Fruit fly (Drosophila melanogaster) whole organism, prepupa: ENCODE data around the gene CG14079.

Experiments used
- CG10631 ChIP-seq: fragments of 200-800 bp; sonication (Bioruptor generic); optimal IDR thresholded peaks from 2 replicates; lab custom pipeline; 2016; ENCODE audit warnings: missing biosample characterization, missing genetic modification characterization
- CG10669 ChIP-seq: fragments of 200-800 bp; sonication (Bioruptor generic); optimal IDR thresholded peaks from 3 replicates; lab custom pipeline; 2018; ENCODE audit warnings: missing biosample characterization, mild to moderate bottlenecking, missing genetic modification characterization, moderate library complexity
- CG11294 ChIP-seq: fragments of 200-800 bp; sonication (Bioruptor generic); IDR thresholded peaks from 2 replicates; pipeline ENCODE4 v1.3.6; 2022; ENCODE audit warnings: missing biosample characterization, missing genetic modification characterization
- CG11762 ChIP-seq: fragments of 200-800 bp; sonication (Bioruptor generic); optimal IDR thresholded peaks from 3 replicates; lab custom pipeline; 2016; ENCODE audit warnings: missing biosample characterization, missing genetic modification characterization; ENCODE audit not compliant: insufficient read depth
- CG11902 ChIP-seq: fragments of 200-800 bp; sonication (Bioruptor generic); optimal IDR thresholded peaks from 3 replicates; lab custom pipeline; 2016; ENCODE audit warnings: missing biosample characterization, missing genetic modification characterization
- CG15336 ChIP-seq: fragments of 200-800 bp; sonication (Bioruptor generic); IDR thresholded peaks from 2 replicates; pipeline ENCODE4 v1.3.6; 2022; ENCODE audit warnings: missing biosample characterization, missing genetic modification characterization
- CG1621 ChIP-seq: fragments of 200-800 bp; sonication (Bioruptor generic); optimal IDR thresholded peaks from 3 replicates; lab custom pipeline; 2018; ENCODE audit warnings: missing biosample characterization, mild to moderate bottlenecking, missing genetic modification characterization
- CG16779 ChIP-seq: fragments of 200-800 bp; sonication (Bioruptor generic); optimal IDR thresholded peaks from 3 replicates; lab custom pipeline; 2017; ENCODE audit warnings: missing biosample characterization, mild to moderate bottlenecking, missing genetic modification characterization
- CG3032 ChIP-seq: fragments of 200-800 bp; optimal IDR thresholded peaks from 2 replicates; lab custom pipeline; 2019; ENCODE audit warnings: missing biosample characterization, mild to moderate bottlenecking, missing genetic modification characterization, moderate library complexity
- CG31627 ChIP-seq: fragments of 200-800 bp; sonication (Bioruptor generic); optimal IDR thresholded peaks from 3 replicates; lab custom pipeline; 2016; ENCODE audit warnings: missing biosample characterization, missing genetic modification characterization
- CG32006 ChIP-seq: fragments of 200-800 bp; sonication (Bioruptor generic); optimal IDR thresholded peaks from 3 replicates; lab custom pipeline; 2017; ENCODE audit warnings: missing biosample characterization, mild to moderate bottlenecking, missing genetic modification characterization
- CG34406 ChIP-seq: fragments of 200-800 bp; sonication (Bioruptor generic); optimal IDR thresholded peaks from 3 replicates; lab custom pipeline; 2016; ENCODE audit warnings: missing biosample characterization, missing genetic modification characterization
- CG6163 ChIP-seq: fragments of 200-800 bp; sonication (Bioruptor generic); IDR thresholded peaks from 3 replicates; pipeline ENCODE4 v1.3.6; 2022; ENCODE audit warnings: missing biosample characterization, missing genetic modification characterization
- CG6276 ChIP-seq: fragments of 200-800 bp; sonication (Bioruptor generic); optimal IDR thresholded peaks from 2 replicates; lab custom pipeline; 2017; ENCODE audit warnings: missing biosample characterization, mild to moderate bottlenecking, missing genetic modification characterization
- CG6808 ChIP-seq: fragments of 200-800 bp; sonication (Bioruptor generic); optimal IDR thresholded peaks from 3 replicates; lab custom pipeline; 2017; ENCODE audit warnings: missing biosample characterization, missing genetic modification characterization, mild to moderate bottlenecking, moderate library complexity, missing genetic modification reagents
- CG7368 ChIP-seq: fragments of 200-800 bp; sonication (Bioruptor generic); optimal IDR thresholded peaks from 3 replicates; lab custom pipeline; 2016; ENCODE audit warnings: missing biosample characterization, missing genetic modification characterization
- CG8119 ChIP-seq: fragments of 200-800 bp; sonication (Bioruptor generic); IDR thresholded peaks from 3 replicates; pipeline ENCODE4 v1.3.6; 2022; ENCODE audit warnings: missing biosample characterization, missing genetic modification characterization
- CG8319 ChIP-seq: fragments of 200-800 bp; sonication (Bioruptor generic); optimal IDR thresholded peaks from 3 replicates; lab custom pipeline; 2016; ENCODE audit warnings: missing biosample characterization, missing genetic modification characterization
- CG9139 ChIP-seq: fragments of 200-800 bp; sonication (Bioruptor generic); optimal IDR thresholded peaks from 3 replicates; lab custom pipeline; 2017; ENCODE audit warnings: missing biosample characterization, mild to moderate bottlenecking, missing genetic modification characterization
- Eip75B ChIP-seq: fragments of 200-800 bp; sonication (Bioruptor generic); optimal IDR thresholded peaks from 3 replicates; lab custom pipeline; 2016; ENCODE audit warnings: missing biosample characterization, missing genetic modification characterization
- Eip78C ChIP-seq: fragments of 200-800 bp; sonication (Bioruptor generic); peaks from one replicate; lab custom pipeline; 2016; ENCODE audit warnings: missing biosample characterization, missing genetic modification characterization
- Ets96B ChIP-seq: fragments of 200-800 bp; optimal IDR thresholded peaks from 2 replicates; lab custom pipeline; 2019; ENCODE audit warnings: missing biosample characterization, mild to moderate bottlenecking, missing genetic modification characterization, moderate library complexity
- Hr38 ChIP-seq: sonication (Bioruptor generic); optimal IDR thresholded peaks from 2 replicates; lab custom pipeline; 2016; ENCODE audit warnings: missing biosample characterization, missing genetic modification characterization
- Hr4 ChIP-seq: fragments of 200-800 bp; sonication (Bioruptor generic); optimal IDR thresholded peaks from 3 replicates; lab custom pipeline; 2016; ENCODE audit warnings: missing biosample characterization, missing genetic modification characterization
- Met ChIP-seq: fragments of 200-800 bp; sonication (Bioruptor generic); optimal IDR thresholded peaks from 3 replicates; lab custom pipeline; 2016; ENCODE audit warnings: missing biosample characterization, missing genetic modification characterization
- OdsH ChIP-seq: fragments of 200-800 bp; sonication (Bioruptor generic); optimal IDR thresholded peaks from 3 replicates; lab custom pipeline; 2016; ENCODE audit warnings: missing biosample characterization, missing genetic modification characterization
- Sox102F ChIP-seq: fragments of 200-800 bp; sonication (Bioruptor generic); optimal IDR thresholded peaks from 2 replicates; lab custom pipeline; 2016; ENCODE audit warnings: missing biosample characterization, mild to moderate bottlenecking, missing genetic modification characterization
- Sox14 ChIP-seq: fragments of 200-800 bp; sonication (Bioruptor generic); optimal IDR thresholded peaks from 3 replicates; lab custom pipeline; 2016; ENCODE audit warnings: missing biosample characterization, missing genetic modification characterization
- cyc ChIP-seq: fragments of 200-800 bp; sonication (Bioruptor generic); optimal IDR thresholded peaks from 3 replicates; lab custom pipeline; 2016; ENCODE audit warnings: missing biosample characterization, missing genetic modification characterization
- eg ChIP-seq: fragments of 200-800 bp; sonication (Bioruptor generic); IDR thresholded peaks from 3 replicates; pipeline ENCODE4 v1.3.6; 2022; ENCODE audit warnings: missing biosample characterization, missing genetic modification characterization
- esn ChIP-seq: fragments of 200-800 bp; sonication (Bioruptor generic); optimal IDR thresholded peaks from 2 replicates; lab custom pipeline; 2016; ENCODE audit warnings: missing biosample characterization, mild to moderate bottlenecking, missing genetic modification characterization, moderate library complexity
- fd59A ChIP-seq: fragments of 200-800 bp; sonication (Bioruptor generic); optimal IDR thresholded peaks from 2 replicates; lab custom pipeline; 2017; ENCODE audit warnings: missing biosample characterization, mild to moderate bottlenecking, missing genetic modification characterization, missing genetic modification reagents
- fkh ChIP-seq: fragments of 200-800 bp; sonication (Bioruptor generic); optimal IDR thresholded peaks from 3 replicates; lab custom pipeline; 2017; ENCODE audit warnings: missing biosample characterization, mild to moderate bottlenecking, missing genetic modification characterization, moderate library complexity
- pdm3 ChIP-seq: fragments of 200-800 bp; sonication (Bioruptor generic); optimal IDR thresholded peaks from 3 replicates; lab custom pipeline; 2016; ENCODE audit warnings: missing biosample characterization, missing genetic modification characterization
- spab ChIP-seq: fragments of 200-800 bp; sonication (Bioruptor generic); optimal IDR thresholded peaks from 2 replicates; lab custom pipeline; 2017; ENCODE audit warnings: missing biosample characterization, mild to moderate bottlenecking, missing genetic modification characterization, missing genetic modification reagents
- ss ChIP-seq, 2 experiments: fragments of 200-800 bp; sonication (Bioruptor generic); optimal IDR thresholded peaks; 2 replicates in 1 of 2; 3 replicates in 1 of 2; lab custom pipeline; 2017 to 2018; ENCODE audit warnings: mild to moderate bottlenecking in 2 of 2, missing biosample characterization in 2 of 2, missing genetic modification characterization in 2 of 2, moderate library complexity in 1 of 2
- vri ChIP-seq: fragments of 200-800 bp; sonication (Bioruptor generic); optimal IDR thresholded peaks from 3 replicates; lab custom pipeline; 2016; ENCODE audit warnings: missing biosample characterization, mild to moderate bottlenecking, missing genetic modification characterization

The CG14079 gene

DNA sequence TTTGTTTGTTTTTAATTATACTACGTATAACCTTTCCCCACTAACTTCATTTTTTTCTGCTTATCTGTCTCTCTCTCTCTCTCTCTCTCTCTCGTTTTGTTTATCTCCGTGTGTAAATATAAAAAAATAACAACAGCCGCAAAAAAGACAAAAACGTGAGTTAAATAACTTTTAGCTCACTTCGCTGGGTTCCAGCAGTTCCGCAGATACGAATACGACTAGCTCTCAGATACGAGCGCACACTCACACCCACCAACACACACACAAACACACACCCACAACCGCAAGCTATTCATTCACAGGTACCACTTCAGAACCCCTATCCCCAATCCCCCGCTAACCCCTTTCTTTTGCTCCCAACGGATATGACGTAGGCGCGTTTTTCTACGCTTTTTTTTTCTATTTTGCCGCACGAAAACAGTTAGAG lies 25.6 kb upstream of the CG14079 start (continued):
- TF ChIP-seq CG11294 (GFP tag; lab: Robert Waterston, UW): no peak; the same call in 1 of the 2 replicates
- peak; percentile 83 to 95 for TF ChIP-seq ss (GFP tag; optimal IDR thresholded peaks at IDR 0.05; lab: Kevin White, UChicago)
- TF ChIP-seq Ets96B (tag; lab: Kevin White, UChicago): peak; percentile 83
- no peak for TF ChIP-seq CG7368 (GFP tag; lab: Kevin White, UChicago)
- TF ChIP-seq fd59A (GFP tag; lab: Kevin White, UChicago): peak; percentile 39
- no peak for TF ChIP-seq CG8319 (GFP tag; lab: Kevin White, UChicago)
- TF ChIP-seq Hr4 (GFP tag; lab: Kevin White, UChicago): no peak
- TF ChIP-seq, all 60 proteins: peak for 30

- peak; percentile 55 for TF ChIP-seq fkh
- no peak for TF ChIP-seq CG32006
- TF ChIP-seq spab: peak; percentile 3
- peak; percentile 6 for TF ChIP-seq CG9139 (GFP tag; lab: Kevin White, UChicago)
- TF ChIP-seq ss (GFP tag; optimal IDR thresholded peaks at IDR 0.05; lab: Kevin White, UChicago): peak; percentile 8 to 38
- TF ChIP-seq CG34406 (GFP tag; lab: Kevin White, UChicago): no peak
- TF ChIP-seq fd59A (GFP tag; lab: Kevin White, UChicago): peak; percentile 1
- TF ChIP-seq CG16779 (tag; lab: Kevin White, UChicago): no peak
- TF ChIP-seq Eip78C: peak; percentile 56
- TF ChIP-seq eg (GFP tag; lab: Robert Waterston, UW): 0 out of 3 replicates have a peak, but pooled peaks have one; percentile 14
- TF ChIP-seq, all 60 proteins: peak for 7
Measured at dm6 chr3L:19073029-19073908, 24.5 kb upstream of the CG14079 start.

DNA sequence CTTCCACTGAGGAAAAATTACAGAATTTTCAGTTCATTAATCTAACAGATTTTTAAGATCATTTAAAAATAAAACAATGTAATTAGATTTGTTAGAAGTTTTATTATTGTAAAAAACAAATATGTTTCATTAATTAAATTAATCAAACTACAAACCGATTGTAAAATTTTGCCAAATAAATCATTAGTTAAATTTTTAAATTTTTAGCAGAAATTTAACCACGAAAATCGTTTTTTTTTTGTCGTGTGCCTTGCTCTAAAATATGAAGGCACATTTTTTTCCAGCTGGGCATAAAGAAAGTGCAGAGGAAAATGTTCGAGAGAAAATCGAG lies 23.9 kb upstream of the CG14079 start:
- TF ChIP-seq CG11762 (GFP tag; lab: Kevin White, UChicago) (no peak), Hr4 (GFP tag; lab: Kevin White, UChicago) (peak; percentile 21), CG8119 (GFP tag; lab: Robert Waterston, UW) (0 out of 3 replicates have a peak, but pooled peaks have one; percentile 14), OdsH (GFP tag; lab: Kevin White, UChicago) (no peak), CG32006 (peak; percentile 23)

dm6 chr3L:19074673-19075402 lies 23.0 kb upstream of the CG14079 start:
- TF ChIP-seq Eip75B (no peak), fd59A (GFP tag; lab: Kevin White, UChicago) (no peak), eg (GFP tag; lab: Robert Waterston, UW) (peak; percentile 35; the same call in 2 of the 3 replicates), CG7368 (GFP tag; lab: Kevin White, UChicago) (no peak), pdm3 (GFP tag; lab: Kevin White, UChicago) (no peak), CG6276 (GFP tag; lab: Kevin White, UChicago) (no peak), CG8319 (GFP tag; lab: Kevin White, UChicago) (no peak), CG6808 (peak; percentile 18), fkh (no peak), Eip78C (peak; percentile 70), CG3032 (tag; lab: Kevin White, UChicago) (no peak), Hr4 (GFP tag; lab: Kevin White, UChicago) (peak; percentile 7), CG11902 (GFP tag; lab: Kevin White, UChicago) (no peak), CG1621 (no peak), cyc (no peak), CG15336 (GFP tag; lab: Robert Waterston, UW) (0 out of 2 replicates have a peak, but pooled peaks have one; percentile 11), ss (GFP tag; optimal IDR thresholded peaks at IDR 0.05; lab: Kevin White, UChicago) (peak in 1 of 2 experiments; percentile 28), CG6163 (GFP tag; lab: Robert Waterston, UW) (no peak), Met (GFP tag; lab: Kevin White, UChicago) (peak; percentile 12), esn (GFP tag; lab: Kevin White, UChicago) (no peak), CG10669 (GFP tag; lab: Kevin White, UChicago) (no peak), CG10631 (GFP tag; lab: Kevin White, UChicago) (no peak), CG32006 (no peak), Sox102F (GFP tag; lab: Kevin White, UChicago) (no peak), CG31627 (GFP tag; lab: Kevin White, UChicago) (no peak), Hr38 (GFP tag; lab: Kevin White, UChicago) (no peak), vri (GFP tag; lab: Kevin White, UChicago) (no peak), Sox14 (GFP tag; lab: Kevin White, UChicago) (no peak)
